Fruit fly (Drosophila melanogaster) whole organism, embryonic: ENCODE results near the gene CG6443.
A peak's percentile ranks its signal among the peaks of the same experiment; 100 is the strongest.

Source experiments
- Atf6 ChIP-seq: fragments of 200-800 bp; sonication (Bioruptor generic); IDR thresholded peaks from 2 replicates; pipeline ENCODE4 v1.3.6; 2022; ENCODE audit warnings: missing biosample characterization, missing genetic modification characterization
- B-H1 ChIP-seq: fragments of 200-800 bp; sonication (Bioruptor generic); IDR thresholded peaks from 3 replicates; pipeline ENCODE4 v1.3.6; 2022; ENCODE audit warnings: missing biosample characterization, missing genetic modification characterization
- B-H2 ChIP-seq: fragments of 200-800 bp; sonication (Bioruptor generic); optimal IDR thresholded peaks from 2 replicates; lab custom pipeline; 2018; ENCODE audit warnings: missing biosample characterization, mild to moderate bottlenecking, missing genetic modification characterization
- CG10979 ChIP-seq: fragments of 200-800 bp; sonication (Bioruptor generic); optimal IDR thresholded peaks from 2 replicates; lab custom pipeline; 2018; ENCODE audit warnings: missing biosample characterization, mild to moderate bottlenecking, missing genetic modification characterization, moderate library complexity
- CG13624 ChIP-seq: fragments of 200-800 bp; sonication (Bioruptor generic); optimal IDR thresholded peaks from 2 replicates; lab custom pipeline; 2016; ENCODE audit warnings: missing biosample characterization, missing genetic modification characterization
- CG15514 ChIP-seq: fragments of 200-800 bp; sonication (Bioruptor generic); optimal IDR thresholded peaks from 3 replicates; lab custom pipeline; 2017; ENCODE audit warnings: missing biosample characterization, missing genetic modification characterization, mild to moderate bottlenecking, moderate library complexity, missing genetic modification reagents
- CG16815 ChIP-seq: fragments of 200-800 bp; sonication (Bioruptor generic); optimal IDR thresholded peaks from 3 replicates; lab custom pipeline; 2017; ENCODE audit warnings: missing biosample characterization, mild to moderate bottlenecking, missing genetic modification characterization
- CG16863 ChIP-seq: fragments of 200-800 bp; sonication (Bioruptor generic); optimal IDR thresholded peaks from 3 replicates; lab custom pipeline; 2016; ENCODE audit warnings: missing biosample characterization, missing genetic modification characterization
- CG17361 ChIP-seq: fragments of 200-800 bp; sonication (Bioruptor generic); IDR thresholded peaks from 3 replicates; pipeline ENCODE4 v1.3.6; 2022; ENCODE audit warnings: missing biosample characterization, missing genetic modification characterization
- CG18476 ChIP-seq: fragments of 200-800 bp; sonication (Bioruptor generic); optimal IDR thresholded peaks from 2 replicates; lab custom pipeline; 2016; ENCODE audit warnings: missing biosample characterization, mild to moderate bottlenecking, missing genetic modification characterization
- CG4328 ChIP-seq: fragments of 200-800 bp; sonication (Bioruptor generic); optimal IDR thresholded peaks from 3 replicates; lab custom pipeline; 2017; ENCODE audit warnings: missing biosample characterization, missing genetic modification reagents, missing genetic modification characterization
- CG4424 ChIP-seq: fragments of 200-800 bp; sonication (Bioruptor generic); optimal IDR thresholded peaks from 3 replicates; lab custom pipeline; 2016; ENCODE audit warnings: missing biosample characterization, missing genetic modification characterization
- CG5245 ChIP-seq: fragments of 200-800 bp; sonication (Bioruptor generic); optimal IDR thresholded peaks from 3 replicates; lab custom pipeline; 2016; ENCODE audit warnings: missing biosample characterization, missing genetic modification characterization
- CG5953 ChIP-seq: fragments of 200-800 bp; sonication (Bioruptor generic); IDR thresholded peaks from 2 replicates; pipeline ENCODE4 v1.3.6; 2022; ENCODE audit warnings: missing biosample characterization, missing genetic modification characterization
- CG6689 ChIP-seq: fragments of 200-800 bp; sonication (Bioruptor generic); IDR thresholded peaks from 2 replicates; pipeline ENCODE4 v1.3.6; 2022; ENCODE audit warnings: missing biosample characterization, missing genetic modification characterization
- CG7839 ChIP-seq: fragments of 200-800 bp; sonication (Bioruptor generic); optimal IDR thresholded peaks from 3 replicates; lab custom pipeline; 2018; ENCODE audit warnings: missing biosample characterization, mild to moderate bottlenecking, missing genetic modification characterization, moderate library complexity
- CG7928 ChIP-seq: fragments of 200-800 bp; sonication (Bioruptor generic); optimal IDR thresholded peaks from 2 replicates; lab custom pipeline; 2017; ENCODE audit warnings: missing biosample characterization, mild to moderate bottlenecking, missing genetic modification characterization
- CG8089 ChIP-seq: fragments of 200-800 bp; sonication (Bioruptor generic); optimal IDR thresholded peaks from 3 replicates; lab custom pipeline; 2016; ENCODE audit warnings: missing biosample characterization, missing genetic modification characterization
- CG8281 ChIP-seq: fragments of 200-800 bp; sonication (Bioruptor generic); optimal IDR thresholded peaks from 2 replicates; lab custom pipeline; 2018; ENCODE audit warnings: missing biosample characterization, mild to moderate bottlenecking, missing genetic modification characterization, moderate library complexity
- CG9215 ChIP-seq: fragments of 200-800 bp; sonication (Bioruptor generic); IDR thresholded peaks from 2 replicates; pipeline ENCODE4 v1.3.6; 2022; ENCODE audit warnings: missing biosample characterization, missing genetic modification characterization
- CG9797 ChIP-seq: fragments of 200-800 bp; sonication (Bioruptor generic); optimal IDR thresholded peaks from 3 replicates; lab custom pipeline; 2018; ENCODE audit warnings: missing biosample characterization, mild to moderate bottlenecking, missing genetic modification characterization
- CTCF ChIP-seq: fragments of 200-800 bp; sonication (Bioruptor generic); optimal IDR thresholded peaks from 2 replicates; lab custom pipeline; 2017; ENCODE audit warnings: missing biosample characterization, mild to moderate bottlenecking, missing genetic modification characterization, moderate library complexity
- Dfd ChIP-seq, 2 experiments: fragments of >200 bp; optimal IDR thresholded peaks; 2 replicates each; lab custom pipeline; 2017; ENCODE audit warnings: missing biosample characterization in 2 of 2, missing genetic modification characterization in 2 of 2
- E2f1 ChIP-seq: fragments of 200-800 bp; sonication (Bioruptor generic); IDR thresholded peaks from 2 replicates; pipeline ENCODE4 v1.3.6; 2022; ENCODE audit warnings: missing biosample characterization, missing genetic modification characterization
- Hr3 ChIP-seq: fragments of 200-800 bp; sonication (Bioruptor generic); optimal IDR thresholded peaks from 3 replicates; lab custom pipeline; 2016; ENCODE audit warnings: missing biosample characterization, missing genetic modification characterization
- Lim3 ChIP-seq: fragments of 200-800 bp; sonication (Bioruptor generic); IDR thresholded peaks from 2 replicates; pipeline ENCODE4 v1.3.6; 2022; ENCODE audit warnings: missing biosample characterization, missing genetic modification characterization
- Lpt ChIP-seq: fragments of >200 bp; optimal IDR thresholded peaks from 2 replicates; lab custom pipeline; 2018; ENCODE audit warnings: missing biosample characterization, missing genetic modification characterization
- MTF-1 ChIP-seq: fragments of 200-800 bp; sonication (Bioruptor generic); optimal IDR thresholded peaks from 2 replicates; lab custom pipeline; 2018; ENCODE audit warnings: missing biosample characterization, mild to moderate bottlenecking, missing genetic modification characterization, borderline replicate concordance
- Myb ChIP-seq: fragments of 200-800 bp; sonication (Bioruptor generic); optimal IDR thresholded peaks from 2 replicates; lab custom pipeline; 2016; ENCODE audit warnings: missing biosample characterization, missing genetic modification characterization
- Neu2 ChIP-seq: fragments of 200-800 bp; sonication (Bioruptor generic); optimal IDR thresholded peaks from 3 replicates; lab custom pipeline; 2016; ENCODE audit warnings: missing biosample characterization, missing genetic modification characterization, borderline replicate concordance
- Sin3A ChIP-seq: fragments of >200 bp; optimal IDR thresholded peaks from 2 replicates; lab custom pipeline; 2018
- Six4 ChIP-seq: fragments of 200-800 bp; sonication (Bioruptor generic); optimal IDR thresholded peaks from 2 replicates; lab custom pipeline; 2016; ENCODE audit warnings: missing biosample characterization, missing genetic modification characterization
- Sox100B ChIP-seq: fragments of 200-800 bp; sonication (Bioruptor generic); optimal IDR thresholded peaks from 3 replicates; lab custom pipeline; 2018; ENCODE audit warnings: missing biosample characterization, mild to moderate bottlenecking, missing genetic modification characterization
- Taf1 ChIP-seq: fragments of 200-800 bp; sonication (Bioruptor generic); IDR thresholded peaks from 2 replicates; pipeline ENCODE4 v1.3.6; 2022; ENCODE audit warnings: missing biosample characterization, missing genetic modification characterization
- bab2 ChIP-seq: fragments of 200-800 bp; sonication (Bioruptor generic); optimal IDR thresholded peaks from 2 replicates; lab custom pipeline; 2016; ENCODE audit warnings: missing biosample characterization, missing genetic modification characterization
- bsh ChIP-seq, 2 experiments: fragments of 200-800 bp; sonication (Bioruptor generic); optimal IDR thresholded peaks; 2 replicates each; lab custom pipeline; 2017 to 2018; ENCODE audit warnings: mild to moderate bottlenecking in 2 of 2, missing biosample characterization in 2 of 2, missing genetic modification characterization in 2 of 2, moderate library complexity in 1 of 2
- cas ChIP-seq: fragments of 200-800 bp; sonication (Bioruptor generic); IDR thresholded peaks from 2 replicates; pipeline ENCODE4 v1.3.6; 2022; ENCODE audit warnings: missing biosample characterization, missing genetic modification characterization
- cg ChIP-seq: fragments of 200-800 bp; sonication (Bioruptor generic); optimal IDR thresholded peaks from 3 replicates; lab custom pipeline; 2019; ENCODE audit warnings: missing biosample characterization, mild to moderate bottlenecking, missing genetic modification characterization, moderate library complexity
- croc ChIP-seq: fragments of 200-800 bp; sonication (Bioruptor generic); conservative IDR thresholded peaks from 3 replicates; pipeline ENCODE4 v1.3.6; 2022; ENCODE audit warnings: missing biosample characterization, missing genetic modification characterization
- fd3F ChIP-seq: fragments of 200-800 bp; sonication (Bioruptor generic); optimal IDR thresholded peaks from 2 replicates; lab custom pipeline; 2018; ENCODE audit warnings: missing biosample characterization, mild to moderate bottlenecking, missing genetic modification characterization, moderate library complexity
- fd96Cb ChIP-seq: fragments of 200-800 bp; sonication (Bioruptor generic); optimal IDR thresholded peaks from 2 replicates; lab custom pipeline; 2018; ENCODE audit warnings: missing biosample characterization, mild to moderate bottlenecking, missing genetic modification characterization, moderate library complexity
- gcm2 ChIP-seq: fragments of 200-800 bp; sonication (Bioruptor generic); optimal IDR thresholded peaks from 2 replicates; lab custom pipeline; 2016; ENCODE audit warnings: missing biosample characterization, missing genetic modification characterization
- jigr1 ChIP-seq: fragments of 200-800 bp; sonication (Bioruptor generic); IDR thresholded peaks from 3 replicates; pipeline ENCODE4 v1.3.6; 2022; ENCODE audit warnings: missing biosample characterization, missing genetic modification characterization
- kah ChIP-seq: fragments of 200-800 bp; sonication (Bioruptor generic); optimal IDR thresholded peaks from 2 replicates; lab custom pipeline; 2018; ENCODE audit warnings: missing biosample characterization, mild to moderate bottlenecking, missing genetic modification characterization
- kni ChIP-seq: fragments of 200-800 bp; sonication (Bioruptor generic); optimal IDR thresholded peaks from 3 replicates; lab custom pipeline; 2017; ENCODE audit warnings: mild to moderate bottlenecking, missing biosample characterization, missing genetic modification reagents, missing genetic modification characterization
- org-1 ChIP-seq: fragments of 200-800 bp; sonication (Bioruptor generic); optimal IDR thresholded peaks from 2 replicates; lab custom pipeline; 2017; ENCODE audit warnings: missing biosample characterization, missing genetic modification characterization
- pfk ChIP-seq: fragments of 200-800 bp; sonication (Bioruptor generic); optimal IDR thresholded peaks from 2 replicates; lab custom pipeline; 2018; ENCODE audit warnings: missing biosample characterization, mild to moderate bottlenecking, missing genetic modification characterization, moderate library complexity
- pnt ChIP-seq: fragments of 200-800 bp; sonication (Bioruptor generic); optimal IDR thresholded peaks from 3 replicates; lab custom pipeline; 2016; ENCODE audit warnings: missing biosample characterization, missing genetic modification characterization
- psq ChIP-seq: fragments of 200-800 bp; sonication (Bioruptor generic); optimal IDR thresholded peaks from 2 replicates; lab custom pipeline; 2017; ENCODE audit warnings: missing biosample characterization, missing genetic modification characterization
- schlank ChIP-seq: fragments of 200-800 bp; sonication (Bioruptor generic); optimal IDR thresholded peaks from 2 replicates; lab custom pipeline; 2018; ENCODE audit warnings: missing biosample characterization, mild to moderate bottlenecking, missing genetic modification characterization
- seq ChIP-seq: fragments of 200-800 bp; sonication (Bioruptor generic); IDR thresholded peaks from 2 replicates; pipeline ENCODE4 v1.3.6; 2022; ENCODE audit warnings: missing biosample characterization, missing genetic modification characterization
- sob ChIP-seq: fragments of 200-800 bp; sonication (Bioruptor generic); IDR thresholded peaks from 2 replicates; pipeline ENCODE4 v1.3.6; 2022; ENCODE audit warnings: missing biosample characterization, missing genetic modification characterization
- zen2 ChIP-seq: fragments of 200-800 bp; sonication (Bioruptor generic); IDR thresholded peaks from 3 replicates; pipeline ENCODE4 v1.3.6; 2022; ENCODE audit warnings: missing biosample characterization, missing genetic modification characterization; ENCODE audit not compliant: partially characterized antibody

The CG6443 gene

dm6 chr2L:10697992-10698391 lies 30.8 kb upstream of the CG6443 start, which contains the start of gene CG7300 (continued):
- TF ChIP-seq CG9215 (GFP tag; lab: Robert Waterston, UW): peak; percentile 61
- peak; percentile 38 for TF ChIP-seq CG7928 (GFP tag; lab: Kevin White, UChicago)
- TF ChIP-seq Six4 (GFP tag; lab: Kevin White, UChicago): no peak
- TF ChIP-seq MTF-1 (GFP tag; lab: Kevin White, UChicago): no peak
- TF ChIP-seq Sox100B (GFP tag; lab: Kevin White, UChicago): peak; percentile 12
- TF ChIP-seq jigr1 (GFP tag; lab: Robert Waterston, UW): no peak
- TF ChIP-seq CG8281 (tag; lab: Kevin White, UChicago): no peak
- TF ChIP-seq CG15514 (GFP tag; lab: Kevin White, UChicago): peak; percentile 23
- peak; percentile 26; the same call in 1 of the 3 replicates for TF ChIP-seq B-H1 (GFP tag; lab: Robert Waterston, UW)
- TF ChIP-seq Neu2: no peak
- no peak for TF ChIP-seq kah (GFP tag; lab: Kevin White, UChicago)
- peak; percentile 57 for TF ChIP-seq CG6689
- TF ChIP-seq org-1 (GFP tag; lab: Kevin White, UChicago): no peak
- TF ChIP-seq CG13624 (GFP tag; lab: Kevin White, UChicago): peak; percentile 68
- TF ChIP-seq CG4328: no peak
- TF ChIP-seq Dfd (GFP tag; optimal IDR thresholded peaks at IDR 0.05; lab: Kevin White, UChicago): no peak
- TF ChIP-seq Lpt (GFP tag; lab: Kevin White, UChicago): no peak
- no peak for TF ChIP-seq cg (GFP tag; lab: Kevin White, UChicago)
- no peak for TF ChIP-seq CG18476 (GFP tag; lab: Kevin White, UChicago)
- TF ChIP-seq fd96Cb: peak; percentile 52
- no peak for TF ChIP-seq B-H2 (GFP tag; lab: Kevin White, UChicago)
- TF ChIP-seq CG16863: no peak
- TF ChIP-seq E2f1 (GFP tag; lab: Robert Waterston, UW): peak; percentile 41; the same call in 1 of the 2 replicates
- TF ChIP-seq CG4424 (GFP tag; lab: Kevin White, UChicago): peak; percentile 38
- no peak for TF ChIP-seq kni (GFP tag; lab: Kevin White, UChicago)
- TF ChIP-seq CG5245 (GFP tag; lab: Kevin White, UChicago): no peak
- TF ChIP-seq croc (GFP tag; lab: Robert Waterston, UW): no peak; the same call in 2 of the 3 replicates
- TF ChIP-seq bab2 (GFP tag; lab: Kevin White, UChicago): peak; percentile 24
- TF ChIP-seq CG10979 (tag; lab: Kevin White, UChicago): peak; percentile 54
- TF ChIP-seq Lim3 (GFP tag; lab: Robert Waterston, UW): no peak
- no peak for TF ChIP-seq cas
- TF ChIP-seq zen2: no peak
- TF ChIP-seq Taf1 (GFP tag; lab: Robert Waterston, UW): peak; percentile 72
- no peak for TF ChIP-seq pnt (GFP tag; lab: Kevin White, UChicago)
- TF ChIP-seq gcm2 (GFP tag; lab: Kevin White, UChicago): no peak
- TF ChIP-seq fd3F (GFP tag; lab: Kevin White, UChicago): peak; percentile 54
- no peak for TF ChIP-seq Sin3A
- TF ChIP-seq Atf6 (GFP tag; lab: Robert Waterston, UW): peak; percentile 68; the same call in 1 of the 2 replicates
- TF ChIP-seq sob (GFP tag; lab: Robert Waterston, UW): peak; percentile 56
- no peak for TF ChIP-seq CG9797 (GFP tag; lab: Kevin White, UChicago)
- TF ChIP-seq CG17361 (GFP tag; lab: Robert Waterston, UW): peak; percentile 54; the same call in 2 of the 3 replicates
- no peak for TF ChIP-seq seq (GFP tag; lab: Robert Waterston, UW)
- no peak for TF ChIP-seq CG5953
- TF ChIP-seq psq (GFP tag; lab: Kevin White, UChicago): no peak
- no peak for TF ChIP-seq CG8089 (GFP tag; lab: Kevin White, UChicago)
- peak; percentile 15 for TF ChIP-seq CG16815
- TF ChIP-seq Myb (GFP tag; lab: Kevin White, UChicago): peak; percentile 3
- TF ChIP-seq CG7839 (tag; lab: Kevin White, UChicago): peak; percentile 74
- TF ChIP-seq Hr3 (GFP tag; lab: Kevin White, UChicago): peak; percentile 15
- TF ChIP-seq pfk: no peak
- TF ChIP-seq CTCF (GFP tag; lab: Kevin White, UChicago): no peak
- TF ChIP-seq schlank (tag; lab: Kevin White, UChicago): peak; percentile 8
- peak in 1 of 2 experiments; percentile 73 for TF ChIP-seq bsh (GFP tag; optimal IDR thresholded peaks at IDR 0.05; lab: Kevin White, UChicago)
